Fruit fly (Drosophila melanogaster): ENCODE data around the gene eloF.

Gene eloF

dm6 chr3R:9767620-9768592 is 46.1 kb upstream of the eloF start, which contains the start of gene Naa80 (continued):
- TF ChIP-seq CG6276 (GFP tag; optimal IDR thresholded peaks at IDR 0.05) (no peak), CG7368 (GFP tag; optimal IDR thresholded peaks at IDR 0.05) (peak; percentile 57), net (GFP tag; optimal IDR thresholded peaks at IDR 0.05) (peak; percentile 59), ss (GFP tag; optimal IDR thresholded peaks at IDR 0.05) (peak; percentile 47 to 65), CG4318 (GFP tag; optimal IDR thresholded peaks at IDR 0.05) (no peak), CG11902 (GFP tag; optimal IDR thresholded peaks at IDR 0.05) (peak; percentile 32), CG15336 (GFP tag; IDR thresholded peaks at IDR 0.05) (peak; percentile 40; the same call in 1 of the 2 replicates), OdsH (GFP tag; optimal IDR thresholded peaks at IDR 0.05) (peak; percentile 42), svp (GFP tag) (no peak), dsx (GFP tag; optimal IDR thresholded peaks at IDR 0.05; ENCODE audit: poor library complexity, severe bottlenecking) (peak; percentile 50), CG8119 (GFP tag; IDR thresholded peaks at IDR 0.05) (no peak), CG6808 (GFP tag; optimal IDR thresholded peaks at IDR 0.05) (peak; percentile 57), lz (GFP tag; optimal IDR thresholded peaks at IDR 0.05) (peak; percentile 63)

- TF ChIP-seq CG9139 (GFP tag; optimal IDR thresholded peaks at IDR 0.05) = no peak
- no peak for TF ChIP-seq Met (GFP tag; optimal IDR thresholded peaks at IDR 0.05)
- TF ChIP-seq fkh (GFP tag; optimal IDR thresholded peaks at IDR 0.05) = no peak
- TF ChIP-seq eg (GFP tag; IDR thresholded peaks at IDR 0.05) = no peak
- TF ChIP-seq Hr39 (GFP tag; optimal IDR thresholded peaks at IDR 0.05) = no peak
- no peak for TF ChIP-seq achi (GFP tag; optimal IDR thresholded peaks at IDR 0.05)
- TF ChIP-seq fd59A (GFP tag; optimal IDR thresholded peaks at IDR 0.05) = no peak
- no peak for TF ChIP-seq CG3919 (GFP tag; optimal IDR thresholded peaks at IDR 0.05)
- TF ChIP-seq CG32006 (GFP tag; optimal IDR thresholded peaks at IDR 0.05) = no peak
- no peak for TF ChIP-seq ss (GFP tag; optimal IDR thresholded peaks at IDR 0.05)
Measured at dm6 chr3R:9768884-9769283, 45.1 kb upstream of the eloF start, which contains the start of gene MED6. Gene MED6 (minus strand): TSS chr3R:9768984.

dm6 chr3R:9770127-9770526 is 43.8 kb upstream of the eloF start:
- TF ChIP-seq Ets21C (GFP tag; optimal IDR thresholded peaks at IDR 0.05) (no peak), Lpt (GFP tag; optimal IDR thresholded peaks at IDR 0.05) (no peak), salr (GFP tag; optimal IDR thresholded peaks at IDR 0.05) (no peak), net (GFP tag; optimal IDR thresholded peaks at IDR 0.05) (no peak), vri (GFP tag; optimal IDR thresholded peaks at IDR 0.05) (peak; percentile 63), topi (GFP tag; optimal IDR thresholded peaks at IDR 0.05) (no peak), OdsH (GFP tag; optimal IDR thresholded peaks at IDR 0.05) (no peak)

- TF ChIP-seq Gug (GFP tag; IDR thresholded peaks at IDR 0.05) = peak; percentile 91
- peak; percentile 95 for TF ChIP-seq net (GFP tag; optimal IDR thresholded peaks at IDR 0.05)
- peak; percentile 96 for TF ChIP-seq CG8632 (GFP tag; optimal IDR thresholded peaks at IDR 0.05)
- peak; percentile 96 for TF ChIP-seq Smox (GFP tag; optimal IDR thresholded peaks at IDR 0.05)
- TF ChIP-seq acj6 (GFP tag; optimal IDR thresholded peaks at IDR 0.05) = peak; percentile 96
- TF ChIP-seq CG10631 (GFP tag; optimal IDR thresholded peaks at IDR 0.05) = peak; percentile 96
- TF ChIP-seq Hr4 (GFP tag; optimal IDR thresholded peaks at IDR 0.05) = peak; percentile 96
- peak; percentile 79 for TF ChIP-seq fkh (GFP tag; optimal IDR thresholded peaks at IDR 0.05)
- TF ChIP-seq Sox14 (GFP tag; optimal IDR thresholded peaks at IDR 0.05) = peak; percentile 97
- TF ChIP-seq eg (GFP tag; IDR thresholded peaks at IDR 0.05) = peak; percentile 97
- peak; percentile 94 for TF ChIP-seq CG7368 (GFP tag; optimal IDR thresholded peaks at IDR 0.05)
- peak; percentile 83 for TF ChIP-seq fd85E (GFP tag; optimal IDR thresholded peaks at IDR 0.05)
- peak; percentile 87 for TF ChIP-seq CG6808 (GFP tag; optimal IDR thresholded peaks at IDR 0.05)
- peak; percentile 60 for TF ChIP-seq dac (GFP tag; optimal IDR thresholded peaks at IDR 0.05)
- TF ChIP-seq Eip78C (GFP tag) = peak; percentile 99
- peak; percentile 97 for TF ChIP-seq OdsH (GFP tag; optimal IDR thresholded peaks at IDR 0.05)
- TF ChIP-seq lz (GFP tag; optimal IDR thresholded peaks at IDR 0.05) = peak; percentile 96
- peak; percentile 90 for TF ChIP-seq CG6276 (GFP tag; optimal IDR thresholded peaks at IDR 0.05)
- peak; percentile 91 for TF ChIP-seq Sox15 (GFP tag; optimal IDR thresholded peaks at IDR 0.05)
- peak; percentile 94 for TF ChIP-seq Eip93F (GFP tag; optimal IDR thresholded peaks at IDR 0.05)
- peak; percentile 80 for TF ChIP-seq CG9139 (GFP tag; optimal IDR thresholded peaks at IDR 0.05)
- peak; percentile 97 for TF ChIP-seq Met (GFP tag; optimal IDR thresholded peaks at IDR 0.05)
- peak; percentile 76 to 91 for TF ChIP-seq salr (GFP tag; optimal IDR thresholded peaks at IDR 0.05)
- peak; percentile 97 for TF ChIP-seq pdm3 (GFP tag; optimal IDR thresholded peaks at IDR 0.05)
- TF ChIP-seq CG6163 (GFP tag; IDR thresholded peaks at IDR 0.05) = peak; percentile 97
- peak; percentile 91 for TF ChIP-seq CG10669 (GFP tag; optimal IDR thresholded peaks at IDR 0.05)
- peak; percentile 90 for TF ChIP-seq Ets96B (tag; optimal IDR thresholded peaks at IDR 0.05)
Measured at dm6 chr3R:9771519-9771972, 42.4 kb upstream of the eloF start, which contains the start of gene CG9471. Gene CG9471 (minus strand): TSS chr3R:9771542.
